Worm (Caenorhabditis elegans): ENCODE measurements around the gene T27E4.7.
A peak's percentile ranks its signal among the peaks of the same experiment; 100 is the strongest.

T27E4.7 gene

DNA sequence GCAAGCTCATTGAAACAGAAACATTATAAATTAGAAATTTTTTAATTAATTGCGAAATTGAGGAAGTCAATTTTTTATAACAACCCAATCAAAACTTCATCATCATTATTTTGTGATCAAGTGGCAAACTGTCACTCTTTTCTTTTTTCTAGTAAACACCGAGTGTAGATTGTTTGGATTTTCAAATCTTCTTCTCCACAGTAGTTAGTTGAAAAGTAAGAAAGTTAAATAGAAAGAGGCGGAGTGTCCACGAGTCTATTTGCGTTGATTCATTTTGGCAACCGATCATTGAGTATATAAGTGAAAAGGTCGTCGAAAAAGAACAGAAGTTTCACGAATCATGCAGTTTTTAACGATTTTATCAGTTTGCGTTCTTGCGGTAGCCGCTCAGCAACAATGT, 33.2 kb upstream of the T27E4.7 start, which contains the start of gene pqn-31:
TSS of gene pqn-31 (plus strand) at position 301 of the 400 bp plus-strand sequence.
- no peak for TF ChIP-seq hnd-1 (tag; optimal IDR thresholded peaks at IDR 0.05)
- no peak for TF ChIP-seq sea-1 (GFP tag; conservative IDR thresholded peaks at IDR 0.05)
- no peak for TF ChIP-seq ceh-13 (GFP tag; optimal IDR thresholded peaks at IDR 0.05)
- TF ChIP-seq B0310.2 (tag; optimal IDR thresholded peaks at IDR 0.05) = no peak
- no peak for TF ChIP-seq ets-7 (tag; optimal IDR thresholded peaks at IDR 0.05)
- no peak for TF ChIP-seq F13C5.2 (tag; optimal IDR thresholded peaks at IDR 0.05)
- TF ChIP-seq pes-1 (GFP tag; IDR thresholded peaks at IDR 0.05) = no peak
- TF ChIP-seq hmbx-1 (tag; optimal IDR thresholded peaks at IDR 0.05) = no peak
- no peak for TF ChIP-seq flt-1 (GFP tag; IDR thresholded peaks at IDR 0.05)
- no peak for TF ChIP-seq tbx-37 (GFP tag; conservative IDR thresholded peaks at IDR 0.05)
- TF ChIP-seq tra-4 (tag; optimal IDR thresholded peaks at IDR 0.05) = no peak
- no peak for TF ChIP-seq aly-1 (tag; optimal IDR thresholded peaks at IDR 0.05)
- TF ChIP-seq ceh-36 (tag; optimal IDR thresholded peaks at IDR 0.05) = no peak
- TF ChIP-seq scrt-1 (GFP tag; IDR thresholded peaks at IDR 0.05) = no peak
- no peak for TF ChIP-seq tbx-11 (GFP tag; IDR thresholded peaks at IDR 0.05)
- TF ChIP-seq ama-1 (optimal IDR thresholded peaks at IDR 0.05) = no peak
- no peak for TF ChIP-seq hmg-4 (GFP tag; optimal IDR thresholded peaks at IDR 0.05)

DNA sequence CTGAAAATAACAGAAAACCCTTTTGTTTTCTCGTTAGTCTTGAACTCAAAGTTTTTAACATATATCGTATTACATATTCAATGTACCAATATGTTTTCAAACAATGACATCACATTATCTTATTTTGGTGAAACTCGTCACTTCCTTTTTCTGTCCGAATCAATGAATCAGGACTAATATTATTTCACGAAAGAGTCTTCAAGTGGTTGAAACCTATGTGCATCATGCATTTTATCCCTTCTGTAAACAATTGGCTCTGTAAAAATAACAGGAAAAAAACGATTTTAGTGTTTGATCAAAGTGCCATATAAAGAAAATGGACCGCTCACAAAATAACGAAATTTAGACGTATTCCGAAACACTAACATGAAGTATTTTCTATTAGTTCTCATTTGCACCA, 32.1 kb upstream of the T27E4.7 start, which contains the start of gene F21C10.18:
TSS of gene F21C10.18 (plus strand) at position 301 of the 400 bp plus-strand sequence.
- TF ChIP-seq sea-1 (GFP tag; conservative IDR thresholded peaks at IDR 0.05) (no peak), ama-1 (optimal IDR thresholded peaks at IDR 0.05) (no peak), pes-1 (GFP tag; IDR thresholded peaks at IDR 0.05) (no peak), hmbx-1 (tag; optimal IDR thresholded peaks at IDR 0.05) (no peak), ets-7 (tag; optimal IDR thresholded peaks at IDR 0.05) (no peak), tbx-37 (GFP tag; conservative IDR thresholded peaks at IDR 0.05) (no peak), ceh-13 (GFP tag; optimal IDR thresholded peaks at IDR 0.05) (no peak), tbx-11 (GFP tag; IDR thresholded peaks at IDR 0.05) (no peak), ceh-36 (tag; optimal IDR thresholded peaks at IDR 0.05) (no peak), aly-1 (tag; optimal IDR thresholded peaks at IDR 0.05) (no peak), scrt-1 (GFP tag; IDR thresholded peaks at IDR 0.05) (no peak), F13C5.2 (tag; optimal IDR thresholded peaks at IDR 0.05) (no peak)

DNA sequence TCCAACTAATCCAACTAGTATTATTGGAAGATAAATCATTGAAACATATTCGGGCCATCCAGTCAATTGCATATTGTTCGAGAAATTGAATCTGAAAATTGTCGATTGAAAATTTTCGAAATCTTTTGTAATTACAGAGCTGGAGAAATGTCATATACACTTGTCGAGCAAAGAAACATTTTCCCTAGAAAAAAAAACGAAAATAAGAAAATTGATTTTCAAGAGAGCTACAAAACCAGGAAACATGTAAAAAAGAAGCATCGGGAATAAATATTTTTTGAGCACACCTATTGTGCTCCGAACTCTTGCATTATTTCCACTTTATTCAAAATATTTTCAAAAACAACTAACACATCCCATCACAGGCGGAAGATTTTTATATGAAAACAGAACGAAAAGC, 24.9 kb upstream of the T27E4.7 start, which contains the start of gene frpr-6:
TSS of gene frpr-6 (minus strand) at position 101 of the 400 bp plus-strand sequence.
- no peak for TF ChIP-seq tbx-11 (GFP tag; IDR thresholded peaks at IDR 0.05)
- no peak for TF ChIP-seq tbx-37 (GFP tag; conservative IDR thresholded peaks at IDR 0.05)
- no peak for TF ChIP-seq hmg-4 (GFP tag; optimal IDR thresholded peaks at IDR 0.05)
- no peak for TF ChIP-seq pes-1 (GFP tag; IDR thresholded peaks at IDR 0.05)
- TF ChIP-seq hmbx-1 (tag; optimal IDR thresholded peaks at IDR 0.05) = no peak
- no peak for TF ChIP-seq F13C5.2 (tag; optimal IDR thresholded peaks at IDR 0.05)
- no peak for TF ChIP-seq ceh-13 (GFP tag; optimal IDR thresholded peaks at IDR 0.05)
- TF ChIP-seq ama-1 (optimal IDR thresholded peaks at IDR 0.05) = no peak
- TF ChIP-seq aly-1 (tag; optimal IDR thresholded peaks at IDR 0.05) = no peak
- TF ChIP-seq scrt-1 (GFP tag; IDR thresholded peaks at IDR 0.05) = no peak
- no peak for TF ChIP-seq hnd-1 (tag; optimal IDR thresholded peaks at IDR 0.05)

DNA sequence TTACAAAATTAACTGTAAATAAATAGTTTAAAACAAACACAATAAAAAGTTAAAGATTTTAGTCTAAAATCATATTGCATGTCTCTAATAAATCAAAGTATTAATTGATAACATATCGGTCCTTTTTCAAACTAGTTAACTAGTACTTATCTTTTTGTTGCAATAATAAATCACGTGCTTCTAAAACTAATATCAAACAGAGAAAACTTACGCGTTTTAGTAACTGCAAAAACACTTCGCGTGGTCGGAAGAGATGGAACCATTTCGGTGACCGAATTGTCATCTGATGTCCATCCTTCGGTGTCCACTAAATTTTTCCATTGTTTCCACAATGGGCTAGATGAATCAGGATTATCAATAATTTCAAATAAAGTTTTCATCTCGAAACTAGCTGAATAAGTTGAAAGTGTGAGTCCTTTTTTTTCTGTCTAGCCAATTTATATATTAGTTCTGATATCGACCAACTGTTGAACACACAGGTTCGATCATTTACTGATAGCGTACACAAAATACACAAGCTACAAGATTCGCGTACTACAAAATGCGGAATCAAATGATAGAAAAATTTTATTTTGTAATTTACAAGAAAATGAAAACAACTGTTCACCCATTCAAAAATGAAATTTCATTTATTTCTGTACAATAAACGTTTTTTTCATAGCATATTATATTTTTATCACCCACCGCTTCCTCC, 22.3 kb upstream of the T27E4.7 start, which contains the start of gene F21C10.9:
TSS of gene F21C10.9 (minus strand) at position 417 of the 694 bp plus-strand sequence.
- TF ChIP-seq sea-1 (GFP tag; conservative IDR thresholded peaks at IDR 0.05) (no peak), ama-1 (optimal IDR thresholded peaks at IDR 0.05) (no peak), tbx-11 (GFP tag; IDR thresholded peaks at IDR 0.05) (no peak), hnd-1 (tag; optimal IDR thresholded peaks at IDR 0.05) (no peak), ceh-13 (GFP tag; optimal IDR thresholded peaks at IDR 0.05) (no peak), tbx-37 (GFP tag; conservative IDR thresholded peaks at IDR 0.05) (no peak), hmg-4 (GFP tag; optimal IDR thresholded peaks at IDR 0.05) (no peak), aly-1 (tag; optimal IDR thresholded peaks at IDR 0.05) (no peak), tra-4 (tag; optimal IDR thresholded peaks at IDR 0.05) (no peak), hmbx-1 (tag; optimal IDR thresholded peaks at IDR 0.05) (no peak), B0310.2 (tag; optimal IDR thresholded peaks at IDR 0.05) (no peak), scrt-1 (GFP tag; IDR thresholded peaks at IDR 0.05) (no peak)

DNA sequence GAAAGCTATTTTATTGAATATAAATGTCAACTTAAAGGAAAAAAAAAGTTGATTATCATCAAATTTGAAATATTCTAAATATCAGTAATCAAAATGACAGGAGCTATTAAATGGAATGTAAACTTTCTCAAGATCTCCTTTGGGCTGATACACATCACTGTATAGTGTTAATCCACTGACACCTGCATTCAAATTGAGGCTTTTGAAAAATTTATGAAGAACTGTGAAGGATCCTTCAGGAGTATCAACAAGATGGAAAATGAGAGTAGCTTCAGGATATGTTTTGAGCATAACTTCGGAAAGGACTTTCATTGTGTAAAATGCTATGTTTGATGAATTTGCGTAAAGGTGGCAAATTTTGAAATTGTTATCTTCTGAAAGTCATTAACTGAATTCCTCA, 21.1 kb upstream of the T27E4.7 start:
- TF ChIP-seq B0310.2 (tag; optimal IDR thresholded peaks at IDR 0.05) (no peak), sea-1 (GFP tag; conservative IDR thresholded peaks at IDR 0.05) (no peak), hnd-1 (tag; optimal IDR thresholded peaks at IDR 0.05) (no peak), ets-7 (tag; optimal IDR thresholded peaks at IDR 0.05) (no peak), ceh-13 (GFP tag; optimal IDR thresholded peaks at IDR 0.05) (no peak), scrt-1 (GFP tag; IDR thresholded peaks at IDR 0.05) (no peak), ceh-36 (tag; optimal IDR thresholded peaks at IDR 0.05) (no peak), tbx-37 (GFP tag; conservative IDR thresholded peaks at IDR 0.05) (no peak), aly-1 (tag; optimal IDR thresholded peaks at IDR 0.05) (no peak), tra-4 (tag; optimal IDR thresholded peaks at IDR 0.05) (no peak), pes-1 (GFP tag; IDR thresholded peaks at IDR 0.05) (no peak), hmbx-1 (tag; optimal IDR thresholded peaks at IDR 0.05) (no peak), F13C5.2 (tag; optimal IDR thresholded peaks at IDR 0.05) (no peak), tbx-11 (GFP tag; IDR thresholded peaks at IDR 0.05) (no peak), hmg-4 (GFP tag; optimal IDR thresholded peaks at IDR 0.05) (no peak)

DNA sequence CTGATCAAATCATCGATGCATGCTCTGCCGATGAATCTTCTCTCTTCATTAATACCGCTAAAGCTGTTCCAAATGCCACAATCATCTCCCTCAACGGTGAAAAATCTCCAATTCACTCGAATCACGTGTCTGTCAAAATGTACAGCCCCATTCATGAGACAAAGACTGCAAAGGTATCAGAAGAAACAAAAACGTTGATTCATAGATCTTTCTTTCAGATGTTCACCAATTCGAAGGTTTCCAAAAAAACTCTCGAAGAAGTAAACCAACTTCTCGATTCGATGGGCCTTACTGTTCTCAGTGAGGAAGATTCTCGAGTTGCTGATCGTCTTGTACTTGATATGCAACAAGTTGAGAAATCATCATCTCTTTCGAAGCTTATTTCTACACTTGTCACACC, 20.6 kb upstream of the T27E4.7 start:
- TF ChIP-seq pes-1 (GFP tag; IDR thresholded peaks at IDR 0.05) = no peak
- TF ChIP-seq hmg-4 (GFP tag; optimal IDR thresholded peaks at IDR 0.05) = no peak

DNA sequence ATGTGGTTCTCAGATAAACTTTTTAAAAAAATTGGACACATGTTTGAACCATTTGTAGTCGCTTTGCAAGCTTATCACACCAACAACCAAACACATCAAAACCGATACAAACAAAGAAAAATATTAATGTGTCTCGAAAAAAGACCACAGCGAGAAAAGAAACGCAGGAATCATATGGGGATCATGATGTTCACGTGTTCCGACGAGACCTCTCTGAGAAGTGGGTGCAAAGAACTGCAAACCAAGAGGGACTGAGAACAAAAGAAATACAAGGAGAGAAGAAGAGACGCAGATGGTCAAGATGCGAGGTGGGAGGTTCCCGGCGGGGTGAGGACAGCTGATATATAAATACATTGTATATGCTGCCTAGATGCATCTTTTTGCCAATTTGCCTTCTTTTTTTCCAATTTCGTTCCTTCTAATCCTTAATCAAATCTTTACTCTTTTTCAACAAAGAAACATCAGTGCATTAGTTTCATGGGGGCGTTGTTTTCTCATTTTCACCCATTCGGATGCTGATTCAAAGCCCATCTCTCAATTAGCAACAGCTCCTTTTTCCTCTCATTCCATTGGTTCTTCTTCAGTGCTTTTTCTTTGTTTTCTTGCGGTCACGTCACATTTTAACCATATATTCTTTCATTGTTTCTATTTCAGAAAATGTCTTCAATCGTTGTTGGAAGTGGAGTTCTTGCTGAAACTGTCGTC, 19.6 kb upstream of the T27E4.7 start, which contains the start of gene F21C10.10:
TSS of gene F21C10.10 (plus strand) at position 655 of the 705 bp plus-strand sequence.
- TF ChIP-seq F13C5.2 (tag; optimal IDR thresholded peaks at IDR 0.05) = peak; percentile 30
- TF ChIP-seq tbx-11 (GFP tag; IDR thresholded peaks at IDR 0.05) = no peak
- TF ChIP-seq hnd-1 (tag; optimal IDR thresholded peaks at IDR 0.05) = no peak
- peak; percentile 24 for TF ChIP-seq aly-1 (tag; optimal IDR thresholded peaks at IDR 0.05)
